Fruit fly (Drosophila melanogaster) Kc167 (cell line): Measurements from ENCODE around the gene Smr.
A peak's percentile ranks its signal among the peaks of the same experiment; 100 is the strongest.

Experiments
- Myc ChIP-seq: fragments of >200 bp; optimal IDR thresholded peaks from 2 replicates; lab custom pipeline; 2017; ENCODE audit warnings: missing external identifiers
- Sin3A ChIP-seq: fragments of >200 bp; optimal IDR thresholded peaks from 2 replicates; lab custom pipeline; 2018; ENCODE audit warnings: missing external identifiers
- h ChIP-seq: fragments of >200 bp; optimal IDR thresholded peaks from 3 replicates; lab custom pipeline; 2018; ENCODE audit warnings: missing external identifiers
- insv ChIP-seq: fragments of >200 bp; optimal IDR thresholded peaks from 3 replicates; lab custom pipeline; 2018; ENCODE audit warnings: missing external identifiers
- psq ChIP-seq: fragments of >200 bp; optimal IDR thresholded peaks from 2 replicates; lab custom pipeline; 2017; ENCODE audit warnings: missing external identifiers
- ttk ChIP-seq: sonication (Bioruptor generic); optimal IDR thresholded peaks from 2 replicates; lab custom pipeline; 2017; ENCODE audit warnings: missing external identifiers

Smr gene

dm6 chrX:12747746-12748710, 5.6 kb upstream of the Smr start:
- no peak for TF ChIP-seq Myc
- no peak for TF ChIP-seq Sin3A
- TF ChIP-seq ttk (lab: Kevin White, UChicago): no peak
- TF ChIP-seq insv: no peak
- no peak for TF ChIP-seq h (lab: Kevin White, UChicago)
- TF ChIP-seq psq (lab: Kevin White, UChicago): no peak

DNA sequence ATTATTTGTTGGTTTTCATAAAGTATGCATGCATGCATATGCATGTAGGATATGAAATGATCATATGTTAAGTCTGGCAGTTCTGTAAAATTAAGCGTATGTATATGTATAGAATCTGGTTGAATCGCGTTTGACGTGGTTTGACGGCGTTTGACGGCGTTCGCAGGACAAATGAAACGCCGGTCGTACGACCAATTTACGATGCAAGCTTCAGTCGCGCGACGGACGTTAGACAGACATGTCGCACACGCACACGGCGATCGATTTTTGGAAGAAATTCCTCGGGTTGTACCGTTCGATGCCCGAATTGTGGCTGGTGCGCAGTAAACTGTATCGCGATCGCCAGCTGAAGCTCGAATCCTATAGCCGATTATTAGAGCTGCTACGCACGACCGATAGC, 2.7 kb upstream of the Smr start:
- no peak for TF ChIP-seq ttk (lab: Kevin White, UChicago)
- no peak for TF ChIP-seq h (lab: Kevin White, UChicago)
- no peak for TF ChIP-seq insv
- TF ChIP-seq Myc: no peak
- TF ChIP-seq psq (lab: Kevin White, UChicago): no peak
- no peak for TF ChIP-seq Sin3A

DNA sequence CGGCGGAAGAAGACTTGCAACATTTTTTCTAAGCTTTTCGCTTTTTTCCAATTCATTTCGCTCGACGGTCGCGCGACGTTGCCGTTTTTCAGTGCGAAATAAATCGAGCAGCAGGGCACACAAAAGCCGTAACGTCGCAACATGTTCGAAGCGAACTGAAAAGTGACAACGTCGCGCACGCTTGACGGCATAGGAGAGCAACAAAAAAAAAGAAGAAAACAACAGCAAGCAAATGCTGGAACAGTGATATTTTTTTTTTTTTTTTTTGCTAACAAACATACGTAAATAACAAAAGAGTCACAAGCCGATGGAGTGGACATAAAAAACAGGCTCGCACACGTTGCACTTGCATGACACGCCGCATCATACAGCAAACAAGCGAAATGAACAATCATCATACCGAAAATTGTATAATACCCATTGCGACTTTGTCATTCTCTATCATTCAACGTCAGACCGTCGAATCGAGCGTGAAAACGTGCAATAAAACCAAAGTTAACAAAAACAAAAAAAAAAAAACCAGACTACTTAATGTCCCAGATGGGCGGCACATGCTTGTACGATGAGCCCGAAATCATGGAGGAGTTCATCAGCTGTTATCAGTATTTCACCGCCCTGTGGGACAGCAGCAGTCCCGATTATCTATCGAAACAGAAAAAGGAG, 1.7 kb upstream of the Smr start, which contains the start of gene CG4004:
TSS of gene CG4004 (plus strand) at position 187 of the 663 bp plus-strand sequence.
- TF ChIP-seq h (lab: Kevin White, UChicago) (no peak), Sin3A (no peak), psq (lab: Kevin White, UChicago) (no peak), ttk (lab: Kevin White, UChicago) (no peak), insv (no peak), Myc (no peak)

DNA sequence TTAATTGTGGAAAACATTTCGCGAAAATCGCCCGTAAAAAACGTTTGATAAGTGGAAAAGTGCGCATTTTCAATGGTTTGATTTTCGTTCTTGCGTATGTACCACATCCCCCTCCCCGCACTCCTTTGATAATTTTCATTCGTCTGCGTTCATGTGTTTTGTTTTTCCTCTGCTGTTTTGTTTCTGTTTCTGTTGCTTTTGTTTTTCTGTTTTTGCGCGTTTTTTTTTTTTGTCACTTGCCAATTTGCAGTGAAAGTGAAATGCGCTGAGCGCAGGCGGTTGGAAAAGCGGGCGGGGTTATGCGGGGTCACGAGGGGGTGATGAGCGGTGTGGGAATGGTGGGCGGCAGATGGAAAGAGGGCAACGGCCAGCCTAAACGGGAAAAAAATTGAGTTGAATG, 878 bp upstream of the Smr start:
- no peak for TF ChIP-seq psq (lab: Kevin White, UChicago)
- no peak for TF ChIP-seq ttk (lab: Kevin White, UChicago)
- TF ChIP-seq Myc: no peak
- no peak for TF ChIP-seq h (lab: Kevin White, UChicago)
- no peak for TF ChIP-seq insv
- TF ChIP-seq Sin3A: no peak

dm6 chrX:12742651-12743020, 218 bp upstream of the Smr start:
- TF ChIP-seq Myc (no peak), insv (no peak), ttk (lab: Kevin White, UChicago) (no peak), psq (lab: Kevin White, UChicago) (no peak), h (lab: Kevin White, UChicago) (no peak), Sin3A (no peak)

DNA sequence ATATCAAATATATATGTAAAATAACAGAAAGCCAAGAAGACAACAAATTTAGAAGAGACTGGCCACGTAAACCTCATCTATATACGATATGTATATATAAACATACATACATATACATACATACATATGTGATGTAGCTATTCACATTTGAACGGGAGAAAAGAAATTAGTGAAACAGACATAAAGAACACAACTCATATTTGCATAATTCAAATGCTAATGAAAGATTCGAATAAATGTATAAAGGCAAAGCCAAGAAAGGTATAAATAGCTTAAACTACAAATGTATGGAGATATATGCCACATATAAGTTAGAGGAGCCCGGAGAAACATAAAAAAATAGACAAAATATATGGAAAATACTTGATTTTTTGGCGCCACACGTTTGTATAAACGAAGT, 2.0 kb downstream of the Smr start:
- TF ChIP-seq ttk (lab: Kevin White, UChicago) (no peak), Myc (no peak), Sin3A (no peak), h (lab: Kevin White, UChicago) (no peak), psq (lab: Kevin White, UChicago) (no peak), insv (no peak)

dm6 chrX:12739789-12740188, 2.6 kb downstream of the Smr start:
- TF ChIP-seq psq (lab: Kevin White, UChicago) (no peak), h (lab: Kevin White, UChicago) (no peak), insv (no peak), ttk (lab: Kevin White, UChicago) (no peak), Sin3A (no peak), Myc (no peak)

dm6 chrX:12739047-12739446, 3.4 kb downstream of the Smr start:
- TF ChIP-seq psq (lab: Kevin White, UChicago) (peak; percentile 71), h (lab: Kevin White, UChicago) (no peak)

DNA sequence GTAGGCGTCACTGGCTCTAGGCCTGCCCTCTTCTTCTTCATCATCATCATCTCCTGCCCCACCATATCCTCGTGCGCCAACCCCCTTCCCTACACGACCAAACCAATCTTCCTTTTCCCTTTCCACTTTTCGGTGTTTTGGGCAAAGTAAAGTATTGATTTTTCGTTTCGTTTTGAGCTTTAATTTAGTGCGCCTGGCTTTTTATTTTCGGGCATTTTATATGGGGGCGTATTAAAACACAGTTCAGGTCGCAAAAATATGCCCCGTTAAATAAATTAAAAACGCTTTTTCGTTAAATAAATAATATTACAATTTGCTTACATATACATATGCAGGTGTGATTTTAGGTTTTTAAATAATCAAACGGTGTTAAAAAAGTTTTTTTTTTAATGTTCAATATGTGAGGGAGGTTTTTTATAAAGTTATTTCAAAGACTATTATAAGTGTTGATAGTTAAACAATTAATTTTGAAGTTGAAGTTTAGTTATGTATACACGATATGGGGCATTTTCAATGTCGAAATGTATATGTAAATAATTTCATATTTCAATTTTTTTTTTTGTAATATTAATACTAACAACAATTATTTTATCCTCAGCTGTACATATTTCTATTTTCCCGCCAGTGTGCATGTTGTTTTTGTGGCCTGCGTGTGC, 4.6 kb downstream of the Smr start:
- no peak for TF ChIP-seq Myc

DNA sequence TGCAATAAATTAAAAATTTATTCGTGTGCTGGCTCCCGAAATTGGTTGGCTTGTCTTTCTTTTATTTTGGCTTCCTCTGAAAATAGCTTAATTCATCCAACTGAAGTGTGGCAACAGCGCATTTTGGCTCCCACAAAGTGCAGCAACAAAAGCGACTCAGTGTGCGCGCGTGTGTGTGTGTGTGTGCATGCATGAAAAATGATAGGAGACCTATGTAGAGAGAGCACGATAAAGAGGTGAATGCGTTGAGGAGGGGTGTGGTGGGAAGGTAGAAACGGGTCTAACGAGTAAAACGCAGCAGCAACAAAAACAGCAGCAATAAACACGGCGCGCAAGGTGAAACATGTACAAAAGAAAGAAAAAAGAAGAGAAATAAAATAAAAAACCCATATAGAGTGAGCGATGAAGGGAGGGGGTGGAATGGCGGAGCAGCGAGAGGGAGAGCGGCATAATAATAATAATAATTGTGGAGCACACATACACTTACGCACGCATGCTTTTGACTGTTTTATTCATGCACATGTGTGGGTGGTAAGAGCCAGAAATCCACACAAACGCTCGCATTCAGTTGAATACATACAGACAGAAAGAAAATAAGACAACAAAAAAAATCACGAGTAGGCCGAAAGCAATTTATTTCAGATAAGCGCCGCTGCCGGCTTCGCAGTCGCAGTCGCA, 5.2 kb downstream of the Smr start:
- TF ChIP-seq Myc (no peak), h (lab: Kevin White, UChicago) (no peak), Sin3A (no peak), psq (lab: Kevin White, UChicago) (peak; percentile 77), insv (no peak)

DNA sequence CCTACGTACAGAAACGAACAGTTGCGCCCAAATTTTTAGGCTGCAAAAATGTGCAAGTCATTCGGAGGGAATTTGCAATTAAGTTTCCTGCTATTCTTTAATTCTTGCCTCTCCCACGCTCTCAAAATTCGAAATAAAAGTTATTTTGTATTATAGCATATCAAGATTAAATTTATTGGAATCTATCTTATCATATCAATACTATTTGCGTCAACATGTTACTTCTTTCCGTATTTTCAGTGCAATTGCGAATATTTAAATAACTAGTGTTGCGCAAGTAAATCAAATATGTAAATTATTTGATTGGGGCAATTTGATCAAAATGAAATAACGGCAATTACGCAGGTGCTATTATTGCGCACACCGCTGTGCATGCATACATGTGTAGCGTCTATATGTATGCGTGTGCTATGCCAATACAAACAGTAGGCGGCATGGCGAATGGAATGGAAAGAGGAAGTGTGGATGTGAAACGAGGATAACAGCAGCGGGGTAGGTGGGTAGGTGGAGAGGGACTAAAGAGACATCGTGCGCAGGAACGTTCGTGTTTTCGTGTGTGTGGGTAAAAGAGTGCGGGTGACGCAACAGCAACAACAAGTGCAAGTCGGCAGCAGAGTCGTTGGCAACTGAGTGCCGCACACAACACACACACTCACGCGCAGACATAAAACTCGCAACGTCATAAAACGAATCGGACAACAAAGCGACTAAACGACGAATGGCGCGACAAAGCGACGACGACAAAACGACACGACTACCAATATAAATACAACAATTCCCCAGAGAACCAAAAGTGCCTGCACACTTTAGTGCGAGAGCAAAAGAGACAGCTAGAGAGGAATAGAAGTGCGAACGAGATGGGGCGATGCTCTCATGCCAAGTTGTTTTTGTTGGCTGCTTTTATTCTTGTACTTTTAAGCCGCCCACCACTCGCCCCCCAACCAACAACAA, 6.7 kb downstream of the Smr start:
- TF ChIP-seq h (lab: Kevin White, UChicago): no peak
- no peak for TF ChIP-seq insv
- TF ChIP-seq Sin3A: no peak
- TF ChIP-seq ttk (lab: Kevin White, UChicago): no peak
- TF ChIP-seq psq (lab: Kevin White, UChicago): peak; percentile 93
- TF ChIP-seq Myc: no peak
